Worm (Caenorhabditis elegans) whole organism, young adult: Measurements from ENCODE around the gene fbxb-33.

Experiments
- C17E4.6 ChIP-seq: fragments of 200-800 bp; sonication (Bioruptor generic); IDR thresholded peaks from 2 replicates; pipeline ENCODE4 v1.3.6; 2022; ENCODE audit warnings: missing genetic modification reagents, missing genetic modification characterization, missing compliant biosample characterization
- F33H1.4 ChIP-seq: fragments of 200-800 bp; sonication (Bioruptor generic); IDR thresholded peaks from 2 replicates; pipeline ENCODE4 v1.3.6; 2022; ENCODE audit warnings: missing genetic modification reagents, missing genetic modification characterization, missing compliant biosample characterization
- F57A8.1 ChIP-seq: fragments of 200-800 bp; sonication (Bioruptor generic); optimal IDR thresholded peaks from 2 replicates; lab custom pipeline; 2018; ENCODE audit warnings: mild to moderate bottlenecking, missing genetic modification characterization, moderate library complexity, missing compliant biosample characterization
- T07F8.4 ChIP-seq: sonication (generic microtip); optimal IDR thresholded peaks from 2 replicates; lab custom pipeline; 2016; ENCODE audit warnings: mild to moderate bottlenecking, missing genetic modification characterization, moderate library complexity, missing compliant biosample characterization
- Y53F4B.3 ChIP-seq: fragments of 200-800 bp; sonication (Bioruptor generic); IDR thresholded peaks from 2 replicates; pipeline ENCODE4 v1.3.6; 2022; ENCODE audit warnings: missing genetic modification reagents, missing genetic modification characterization, missing compliant biosample characterization
- attf-5 ChIP-seq: fragments of 200-800 bp; sonication (Bioruptor generic); optimal IDR thresholded peaks from 2 replicates; lab custom pipeline; 2018; ENCODE audit warnings: mild to moderate bottlenecking, missing genetic modification characterization, missing compliant biosample characterization
- bed-2 ChIP-seq: fragments of 200-800 bp; sonication (Bioruptor generic); IDR thresholded peaks from 2 replicates; pipeline ENCODE4 v1.3.6; 2022; ENCODE audit warnings: missing genetic modification reagents, missing genetic modification characterization, missing compliant biosample characterization
- cebp-1 ChIP-seq, 2 experiments: fragments of 200-800 bp in 1 of 2; sonication (Bioruptor generic) in 1 of 2; sonication (generic microtip) in 1 of 2; IDR thresholded peaks in 1 of 2; optimal IDR thresholded peaks in 1 of 2; 2 replicates each; pipeline versions ENCODE4 v1.3.6 to Lab custom; 2017 to 2022; ENCODE audit warnings: missing compliant biosample characterization in 2 of 2, missing genetic modification characterization in 2 of 2, mild to moderate bottlenecking in 1 of 2, missing genetic modification reagents in 1 of 2, moderate library complexity in 1 of 2
- ceh-58 ChIP-seq: fragments of 200-800 bp; sonication (Bioruptor generic); IDR thresholded peaks from 2 replicates; pipeline ENCODE4 v1.3.6; 2022; ENCODE audit warnings: missing genetic modification characterization, missing compliant biosample characterization
- dox-1 ChIP-seq: fragments of 200-800 bp; sonication (Bioruptor generic); IDR thresholded peaks from 2 replicates; pipeline ENCODE4 v1.3.6; 2022; ENCODE audit warnings: missing genetic modification reagents, missing genetic modification characterization, missing compliant biosample characterization
- efl-1 ChIP-seq: fragments of 150-350 bp; optimal IDR thresholded peaks from 2 replicates; lab custom pipeline; 2014; ENCODE audit warnings: missing biosample characterization, missing genetic modification reagents, missing genetic modification characterization
- egl-18 ChIP-seq: fragments of 200-800 bp; sonication (Bioruptor generic); IDR thresholded peaks from 2 replicates; pipeline ENCODE4 v1.3.6; 2022; ENCODE audit warnings: missing genetic modification reagents, missing genetic modification characterization, missing compliant biosample characterization
- ets-4 ChIP-seq: fragments of 200-800 bp; sonication (Bioruptor generic); optimal IDR thresholded peaks from 2 replicates; lab custom pipeline; 2018; ENCODE audit warnings: mild to moderate bottlenecking, missing genetic modification characterization, missing compliant biosample characterization
- lin-26 ChIP-seq: fragments of 200-800 bp; sonication (Bioruptor generic); IDR thresholded peaks from 2 replicates; pipeline ENCODE4 v1.3.6; 2022; ENCODE audit warnings: missing genetic modification reagents, missing genetic modification characterization, missing compliant biosample characterization
- lin-40 ChIP-seq: sonication (generic microtip); optimal IDR thresholded peaks from 2 replicates; lab custom pipeline; 2016; ENCODE audit warnings: missing genetic modification characterization, mild to moderate bottlenecking, missing compliant biosample characterization, missing genotype, missing genetic modification reagents
- lin-54 ChIP-seq: fragments of 200-800 bp; sonication (Bioruptor generic); optimal IDR thresholded peaks from 2 replicates; lab custom pipeline; 2018; ENCODE audit warnings: mild to moderate bottlenecking, missing genetic modification characterization, missing compliant biosample characterization
- madf-10 ChIP-seq: sonication (generic microtip); optimal IDR thresholded peaks from 2 replicates; lab custom pipeline; 2016; ENCODE audit warnings: mild to moderate bottlenecking, missing genetic modification characterization, missing compliant biosample characterization
- madf-8 ChIP-seq: fragments of 200-800 bp; sonication (Bioruptor generic); conservative IDR thresholded peaks from 2 replicates; pipeline ENCODE4 v1.3.6; 2022; ENCODE audit warnings: missing genetic modification reagents, missing genetic modification characterization, missing compliant biosample characterization
- nfya-2 ChIP-seq: fragments of 200-800 bp; sonication (Bioruptor generic); IDR thresholded peaks from 2 replicates; pipeline ENCODE4 v1.3.6; 2022; ENCODE audit warnings: missing genetic modification reagents, missing genetic modification characterization, missing compliant biosample characterization
- nhr-120 ChIP-seq: fragments of 200-800 bp; sonication (Bioruptor generic); IDR thresholded peaks from 2 replicates; pipeline ENCODE4 v1.3.6; 2022; ENCODE audit warnings: missing genetic modification characterization, missing compliant biosample characterization
- nhr-179 ChIP-seq: sonication (generic microtip); optimal IDR thresholded peaks from 2 replicates; lab custom pipeline; 2016; ENCODE audit warnings: mild to moderate bottlenecking, missing genetic modification characterization, missing compliant biosample characterization
- nhr-80 ChIP-seq: sonication (generic microtip); optimal IDR thresholded peaks from 2 replicates; lab custom pipeline; 2016; ENCODE audit warnings: missing genetic modification characterization, missing compliant biosample characterization
- nhr-90 ChIP-seq: sonication (generic microtip); optimal IDR thresholded peaks from 2 replicates; lab custom pipeline; 2016; ENCODE audit warnings: missing genotype, mild to moderate bottlenecking, missing genetic modification characterization, missing compliant biosample characterization
- pha-4 ChIP-seq: fragments of 150-350 bp; sonication (generic microtip); optimal IDR thresholded peaks from 2 replicates; lab custom pipeline; 2014; ENCODE audit warnings: missing biosample characterization, missing genetic modification reagents, missing genetic modification characterization
- rcor-1 ChIP-seq: fragments of 200-800 bp; sonication (Bioruptor generic); IDR thresholded peaks from 2 replicates; pipeline ENCODE4 v1.3.6; 2022; ENCODE audit warnings: missing genetic modification reagents, missing genetic modification characterization, missing compliant biosample characterization
- repo-1 ChIP-seq: sonication (generic microtip); optimal IDR thresholded peaks from 2 replicates; lab custom pipeline; 2017; ENCODE audit warnings: mild to moderate bottlenecking, missing genetic modification characterization, missing compliant biosample characterization
- sdz-38 ChIP-seq: sonication (generic microtip); optimal IDR thresholded peaks from 2 replicates; lab custom pipeline; 2016; ENCODE audit warnings: missing genotype, missing genetic modification characterization, missing compliant biosample characterization
- sea-2 ChIP-seq: fragments of 200-800 bp; sonication (Bioruptor generic); IDR thresholded peaks from 2 replicates; pipeline ENCODE4 v1.3.6; 2022; ENCODE audit warnings: missing genetic modification characterization, missing compliant biosample characterization
- snpc-1.3 ChIP-seq: sonication (generic microtip); optimal IDR thresholded peaks from 2 replicates; lab custom pipeline; 2017; ENCODE audit warnings: missing genetic modification characterization, mild to moderate bottlenecking, missing compliant biosample characterization, antibody characterized with exemption, moderate library complexity, missing genotype, missing genetic modification reagents; ENCODE audit not compliant: insufficient read depth
- sptf-2 ChIP-seq: fragments of 200-800 bp; sonication (Bioruptor generic); optimal IDR thresholded peaks from 2 replicates; lab custom pipeline; 2018; ENCODE audit warnings: mild to moderate bottlenecking, missing genetic modification characterization, missing compliant biosample characterization
- tlf-1 ChIP-seq: fragments of 200-800 bp; sonication (Bioruptor generic); optimal IDR thresholded peaks from 2 replicates; lab custom pipeline; 2018; ENCODE audit warnings: mild to moderate bottlenecking, missing genetic modification characterization, missing compliant biosample characterization
- zim-3 ChIP-seq: sonication (generic microtip); optimal IDR thresholded peaks from 2 replicates; lab custom pipeline; 2017; ENCODE audit warnings: mild to moderate bottlenecking, missing genetic modification characterization, moderate library complexity, missing compliant biosample characterization
- ztf-22 ChIP-seq: fragments of 200-800 bp; sonication (Bioruptor generic); optimal IDR thresholded peaks from 2 replicates; lab custom pipeline; 2018; ENCODE audit warnings: mild to moderate bottlenecking, missing genetic modification characterization, moderate library complexity, missing compliant biosample characterization

fbxb-33 gene

ce11 chrII:3640197-3640596 lies 7.0 kb upstream of the fbxb-33 start, which contains the start of gene M151.10:
Gene M151.10 (minus strand): TSS chrII:3640297.
- no peak for TF ChIP-seq ets-4 (GFP tag; lab: Kevin White, UChicago)
- no peak for TF ChIP-seq lin-54 (GFP tag; lab: Kevin White, UChicago)
- TF ChIP-seq C17E4.6 = no peak
- TF ChIP-seq zim-3 (tag; lab: Kevin White, UChicago) = no peak
- TF ChIP-seq ztf-22 (GFP tag; lab: Kevin White, UChicago) = no peak

DNA sequence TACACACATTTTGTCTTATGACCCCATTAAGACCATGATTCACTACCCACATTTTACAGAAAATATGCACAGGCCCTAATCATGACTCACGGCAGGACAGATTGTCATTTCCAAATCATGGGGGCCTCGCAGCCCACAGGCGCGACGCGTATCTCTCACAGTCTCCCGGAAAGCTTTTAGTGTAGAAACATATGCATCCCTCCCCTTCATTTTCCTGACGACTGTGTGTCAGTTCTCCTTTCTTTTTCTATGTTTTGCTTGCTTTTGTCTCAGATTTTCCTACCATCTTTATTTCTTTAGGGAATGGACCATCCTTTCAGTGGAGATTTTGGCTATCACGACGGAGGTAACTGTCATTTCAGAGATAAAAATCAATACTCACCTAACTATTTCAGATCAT lies 6.0 kb upstream of the fbxb-33 start, which contains the start of gene M151.1:
M151.1 (plus strand) TSS at position 301 of the 400 bp plus-strand sequence.
- TF ChIP-seq T07F8.4 (tag; lab: Kevin White, UChicago) (no peak), bed-2 (GFP tag; lab: Robert Waterston, UW) (no peak), rcor-1 (GFP tag; lab: Robert Waterston, UW) (no peak)

- TF ChIP-seq madf-10 (tag; lab: Kevin White, UChicago) (no peak), tlf-1 (GFP tag; lab: Kevin White, UChicago) (no peak), madf-8 (no peak), ztf-22 (GFP tag; lab: Kevin White, UChicago) (no peak), nfya-2 (GFP tag; lab: Robert Waterston, UW) (no peak), F57A8.1 (no peak)
Measured at ce11 chrII:3655378-3655777, 8.2 kb downstream of the fbxb-33 start, which contains the start of gene F19B10.5. Gene F19B10.5 (plus strand): TSS chrII:3655678.

DNA sequence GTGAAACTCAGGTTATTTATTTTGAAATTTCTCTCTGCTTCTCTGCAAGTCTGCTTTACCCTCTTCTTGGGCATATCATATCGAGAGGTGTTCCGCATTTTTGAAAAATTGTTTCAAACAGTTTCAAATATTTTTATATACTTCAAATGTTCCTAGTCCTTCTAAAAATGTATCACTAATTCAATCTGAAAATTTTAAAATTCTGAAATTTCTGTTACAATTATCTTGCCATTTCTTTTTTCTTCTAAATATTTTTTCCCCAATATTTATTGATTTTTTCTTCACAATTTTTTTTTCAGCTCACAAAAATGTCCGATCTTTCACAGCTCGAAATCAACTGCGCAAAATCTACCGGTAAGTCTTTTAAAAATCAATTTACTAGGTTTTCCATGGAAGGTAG lies 12.6 kb downstream of the fbxb-33 start, which contains the start of gene F19B10.4:
F19B10.4 (plus strand) TSS at position 301 of the 400 bp plus-strand sequence.
- TF ChIP-seq lin-26 (GFP tag; lab: Robert Waterston, UW) (no peak), sea-2 (GFP tag; lab: Robert Waterston, UW) (no peak), F33H1.4 (GFP tag; lab: Robert Waterston, UW) (no peak), sptf-2 (GFP tag; lab: Kevin White, UChicago) (no peak), Y53F4B.3 (GFP tag; lab: Robert Waterston, UW) (no peak), sdz-38 (tag; lab: Kevin White, UChicago) (no peak), efl-1 (no peak), pha-4 (tag; lab: Kevin White, UChicago) (no peak), repo-1 (tag; lab: Kevin White, UChicago) (no peak), egl-18 (GFP tag; lab: Robert Waterston, UW) (no peak), nhr-90 (tag; lab: Kevin White, UChicago) (no peak), ceh-58 (no peak), madf-8 (no peak)

DNA sequence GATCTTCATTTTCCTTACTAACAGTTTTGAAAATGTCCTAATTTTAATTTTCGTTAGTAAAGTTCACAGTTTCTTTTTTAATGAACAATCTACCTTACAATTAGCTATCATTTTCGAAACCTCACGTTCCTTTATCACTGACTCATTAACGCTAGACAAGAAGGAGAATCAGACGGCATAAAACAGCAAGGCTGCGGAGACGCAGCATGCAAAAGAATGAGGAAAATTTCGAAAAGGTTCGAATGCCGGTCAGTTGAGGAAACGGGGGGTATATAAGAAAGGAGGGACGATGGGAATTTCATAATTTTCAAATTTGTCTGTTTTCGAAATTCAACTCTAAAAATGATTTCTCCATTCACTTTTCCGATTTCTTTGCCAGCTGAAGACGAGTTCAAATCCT lies 14.7 kb downstream of the fbxb-33 start, which contains the start of gene F19B10.13:
F19B10.13 (plus strand) TSS at position 343 of the 400 bp plus-strand sequence.
- TF ChIP-seq attf-5 (GFP tag; lab: Kevin White, UChicago) (peak; percentile 55), nhr-80 (peak; percentile 48), dox-1 (GFP tag; lab: Robert Waterston, UW) (0 out of 2 replicates have a peak, but pooled peaks have one; percentile 28), cebp-1 (GFP tag; IDR thresholded peaks at IDR 0.05; lab: Robert Waterston, UW) (peak; percentile 72), cebp-1 (tag; optimal IDR thresholded peaks at IDR 0.05; lab: Kevin White, UChicago) (peak; percentile 90), nhr-120 (GFP tag; lab: Robert Waterston, UW) (no peak)

ce11 chrII:3663796-3664195 lies 16.6 kb downstream of the fbxb-33 start, which contains the start of gene F19B10.6:
Gene F19B10.6 (minus strand): TSS chrII:3663896.
- TF ChIP-seq nhr-179 (tag; lab: Kevin White, UChicago) (no peak), lin-40 (tag; lab: Kevin White, UChicago) (no peak), snpc-1.3 (tag; lab: Kevin White, UChicago) (no peak)
- TF ChIP-seq, all 124 proteins: peak for 0
